Worm (Caenorhabditis elegans): Measurements from ENCODE around the gene C56A3.4.

C56A3.4 gene

ce11 chrV:13506321-13506720, 45.2 kb downstream of the C56A3.4 start, which contains the start of gene R11G10.4:
Gene R11G10.4, plus strand, starts transcription at chrV:13506621.
- TF ChIP-seq aptf-3 (GFP tag; IDR thresholded peaks at IDR 0.05) (no peak), cebp-1 (GFP tag; IDR thresholded peaks at IDR 0.05) (no peak), cebp-1 (tag; optimal IDR thresholded peaks at IDR 0.05) (no peak), sea-2 (GFP tag; IDR thresholded peaks at IDR 0.05) (no peak), B0261.1 (tag; optimal IDR thresholded peaks at IDR 0.05) (no peak), nhr-27 (tag; optimal IDR thresholded peaks at IDR 0.05) (no peak), K11D2.4 (GFP tag; IDR thresholded peaks at IDR 0.05) (no peak), repo-1 (tag; optimal IDR thresholded peaks at IDR 0.05) (no peak), F49E8.2 (tag; optimal IDR thresholded peaks at IDR 0.05; ENCODE audit: insufficient read depth) (no peak), Y95B8A.8 (GFP tag; IDR thresholded peaks at IDR 0.05) (no peak), attf-3 (GFP tag; conservative IDR thresholded peaks at IDR 0.05) (no peak), aptf-2 (GFP tag; conservative IDR thresholded peaks at IDR 0.05) (no peak), Y53G8AR.9 (GFP tag; conservative IDR thresholded peaks at IDR 0.05) (no peak), Y67H2A.10 (GFP tag; conservative IDR thresholded peaks at IDR 0.05) (no peak), lin-35 (GFP tag; optimal IDR thresholded peaks at IDR 0.05) (no peak), let-607 (tag; optimal IDR thresholded peaks at IDR 0.05) (no peak), nfyb-1 (GFP tag; IDR thresholded peaks at IDR 0.05) (no peak), lsl-1 (GFP tag; optimal IDR thresholded peaks at IDR 0.05) (no peak), chd-7 (tag; optimal IDR thresholded peaks at IDR 0.05) (no peak), bed-1 (GFP tag; IDR thresholded peaks at IDR 0.05) (no peak), egl-18 (GFP tag; IDR thresholded peaks at IDR 0.05) (no peak)
